Worm (Caenorhabditis elegans) whole organism, dauer: ENCODE results near the gene nhr-19.

Experiments used
- unc-62 ChIP-seq: sonication (generic microtip); optimal IDR thresholded peaks from 2 replicates; lab custom pipeline; 2017; ENCODE audit warnings: missing biosample characterization, missing genetic modification reagents, missing genetic modification characterization

The nhr-19 gene

ce11 chrII:9600022-9600722 is 5.2 kb downstream of the nhr-19 start:
- no peak for TF ChIP-seq unc-62

- no peak for TF ChIP-seq unc-62
Observed at ce11 chrII:9597516-9598047, 7.7 kb downstream of the nhr-19 start, which contains the start of gene mrpl-53. TSS of gene mrpl-53 (plus strand) at chrII:9597622.

DNA sequence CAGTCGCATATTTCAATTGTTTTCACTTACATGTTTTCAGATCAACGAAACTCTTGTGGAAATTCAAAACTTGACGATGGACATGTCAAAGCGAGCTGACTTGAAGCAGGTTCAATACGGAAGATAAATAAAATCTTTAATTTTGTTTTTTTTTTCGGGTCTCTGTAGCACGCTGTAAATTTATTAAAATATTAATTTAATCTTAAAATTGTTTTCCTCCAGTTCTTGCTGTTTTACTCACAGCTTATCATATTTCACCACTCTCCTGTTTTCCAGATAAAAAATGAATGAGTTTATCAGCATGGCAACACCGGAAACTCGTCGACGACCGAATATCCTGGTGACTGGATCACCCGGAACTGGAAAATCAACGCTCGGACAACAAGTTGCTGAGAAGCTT is 8.9 kb downstream of the nhr-19 start, which contains the start of gene E02H1.6:
Gene E02H1.6 (plus strand): TSS at position 301 of the 400 bp plus-strand sequence.
- no peak for TF ChIP-seq unc-62

- no peak for TF ChIP-seq unc-62
Observed at ce11 chrII:9594924-9595323, 10.4 kb downstream of the nhr-19 start, which contains the start of gene E02H1.5. TSS of gene E02H1.5 (plus strand) at chrII:9595224.

- TF ChIP-seq unc-62 = no peak
Observed at ce11 chrII:9592737-9593136, 12.6 kb downstream of the nhr-19 start, which contains the start of gene parp-2. TSS of gene parp-2 (plus strand) at chrII:9593037.

DNA sequence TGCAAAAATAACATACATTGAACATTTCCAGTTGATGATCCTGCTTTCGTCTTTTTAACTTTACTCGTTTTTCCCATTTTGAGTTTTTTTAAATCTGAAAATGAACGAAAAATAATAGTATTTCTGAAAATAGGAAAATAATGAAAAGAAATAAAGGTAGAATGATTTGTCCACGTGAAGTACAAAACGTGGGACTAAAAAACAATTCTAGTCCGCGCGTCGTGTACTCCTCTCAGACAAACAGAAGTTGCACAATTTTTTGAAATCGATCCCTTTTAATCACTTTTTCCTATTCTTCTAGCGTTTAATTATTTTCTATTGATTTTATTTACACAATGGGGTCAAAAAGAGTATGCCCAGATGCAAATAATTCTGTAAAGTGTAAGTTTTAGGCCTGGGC is 14.3 kb downstream of the nhr-19 start, which contains the start of the genes E02H1.1 and tag-124:
Gene E02H1.1 (minus strand): TSS at position 94 of the 400 bp plus-strand sequence.
Gene tag-124 (plus strand): TSS at position 222 of the 400 bp plus-strand sequence.
- TF ChIP-seq unc-62 = no peak

DNA sequence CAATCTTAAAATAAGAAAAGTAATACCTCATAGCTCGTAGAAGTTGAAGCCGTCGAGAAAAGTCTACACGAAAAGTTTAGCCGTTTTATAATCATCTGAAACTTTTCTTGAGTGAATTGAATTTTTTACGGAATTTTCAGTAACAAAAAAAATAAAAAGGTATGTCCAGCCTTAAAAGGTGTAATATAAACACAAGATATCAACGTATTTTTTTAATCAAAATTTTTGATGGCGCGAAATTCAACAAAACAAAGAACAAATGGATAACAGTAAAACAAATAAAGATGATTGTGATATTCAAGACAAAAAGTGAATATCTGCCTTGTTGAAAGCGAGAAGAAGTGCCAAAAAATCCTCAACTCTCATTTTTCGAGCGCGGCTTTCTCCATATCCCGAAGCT is 15.7 kb downstream of the nhr-19 start, which contains the start of gene eral-1:
Gene eral-1 (minus strand): TSS at position 101 of the 400 bp plus-strand sequence.
- TF ChIP-seq unc-62 = no peak

ce11 chrII:9586734-9587209 is 18.6 kb downstream of the nhr-19 start, which contains the start of gene ugt-58:
TSS of gene ugt-58 (minus strand) at chrII:9586784.
- no peak for TF ChIP-seq unc-62

ce11 chrII:9583461-9583860 is 21.9 kb downstream of the nhr-19 start, which contains the start of gene wee-1.1:
TSS of gene wee-1.1 (minus strand) at chrII:9583561.
- no peak for TF ChIP-seq unc-62

ce11 chrII:9577630-9578029 is 27.7 kb downstream of the nhr-19 start:
- TF ChIP-seq unc-62 = no peak

DNA sequence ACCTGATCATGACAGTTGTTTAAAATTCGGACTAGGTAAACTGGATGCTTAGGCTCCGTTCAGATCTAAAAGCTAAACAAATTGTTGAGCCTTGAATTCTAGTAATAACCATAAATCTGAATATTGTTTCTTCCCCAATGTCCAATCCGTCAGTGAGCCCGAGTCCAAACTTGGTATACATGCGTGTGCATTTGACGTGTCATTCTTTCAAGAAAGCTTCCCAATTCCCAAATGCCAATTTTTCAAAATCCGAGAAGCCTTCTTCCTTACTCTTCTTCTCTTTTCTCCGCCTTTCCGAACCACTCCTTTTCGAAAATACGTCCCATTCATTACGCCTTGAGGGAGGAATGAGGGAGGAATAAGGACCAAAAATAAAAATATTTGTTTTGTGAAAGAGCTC is 28.6 kb downstream of the nhr-19 start:
- TF ChIP-seq unc-62 = no peak

DNA sequence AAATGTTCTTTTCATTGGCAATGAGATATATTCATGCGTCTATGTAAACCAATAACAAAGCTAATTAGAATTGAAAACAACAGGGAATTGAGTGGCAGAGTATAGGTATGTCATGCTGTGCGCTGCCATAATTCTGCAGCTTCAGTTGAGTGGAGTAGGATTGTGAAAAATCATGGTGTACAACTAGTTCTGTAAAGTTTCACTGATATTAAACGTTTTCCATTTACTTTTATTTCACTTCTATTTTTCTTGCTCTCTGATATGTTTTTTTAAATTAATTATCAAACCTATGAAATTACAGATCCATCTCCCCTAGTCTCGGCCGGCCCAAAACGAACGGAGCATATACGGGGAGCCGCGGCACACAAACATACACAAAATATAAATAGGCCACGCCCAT is 29.7 kb downstream of the nhr-19 start, which contains the start of gene exc-7:
Gene exc-7 (plus strand): TSS at position 301 of the 400 bp plus-strand sequence.
- no peak for TF ChIP-seq unc-62

DNA sequence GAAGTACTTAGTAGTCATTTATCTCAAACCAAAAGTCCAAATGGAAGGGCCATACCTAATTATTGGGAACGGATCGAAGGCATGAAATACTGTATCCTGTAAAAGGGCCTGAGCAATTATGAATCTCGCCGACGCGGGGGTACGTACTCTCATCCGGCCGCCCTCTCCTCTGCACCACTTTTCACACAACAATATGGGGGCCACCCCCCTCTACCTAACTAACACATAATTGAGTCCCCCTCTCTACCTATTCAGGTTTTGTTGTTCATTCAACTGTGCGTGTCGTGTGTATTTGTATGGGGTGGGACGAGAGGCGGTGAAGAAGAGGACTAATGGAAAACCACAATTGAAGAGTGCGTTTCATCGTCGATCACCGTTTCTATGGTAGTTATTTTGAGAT is 30.9 kb downstream of the nhr-19 start:
- no peak for TF ChIP-seq unc-62

ce11 chrII:9573412-9573811 is 31.9 kb downstream of the nhr-19 start:
- TF ChIP-seq unc-62 = no peak

ce11 chrII:9566045-9566444 is 39.3 kb downstream of the nhr-19 start:
- no peak for TF ChIP-seq unc-62

DNA sequence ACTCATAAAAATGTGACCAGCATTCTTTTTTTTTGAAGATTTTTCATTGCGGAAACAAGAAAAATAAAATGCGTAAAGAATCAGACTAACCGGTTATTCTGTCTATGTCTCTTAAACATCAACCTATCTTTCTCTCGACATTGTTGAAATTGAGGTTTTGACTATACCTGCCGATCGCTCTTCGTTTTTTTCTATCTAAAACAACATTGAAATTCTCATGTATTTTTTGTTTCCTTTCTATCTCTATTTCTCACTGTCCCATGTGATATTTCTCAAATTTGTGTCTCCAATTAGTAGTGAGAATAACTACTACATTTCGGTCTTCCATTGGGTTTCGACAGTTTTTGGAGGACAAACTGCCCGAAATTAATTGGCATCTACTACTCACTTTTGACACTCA is 44.4 kb downstream of the nhr-19 start:
- TF ChIP-seq unc-62 = no peak

DNA sequence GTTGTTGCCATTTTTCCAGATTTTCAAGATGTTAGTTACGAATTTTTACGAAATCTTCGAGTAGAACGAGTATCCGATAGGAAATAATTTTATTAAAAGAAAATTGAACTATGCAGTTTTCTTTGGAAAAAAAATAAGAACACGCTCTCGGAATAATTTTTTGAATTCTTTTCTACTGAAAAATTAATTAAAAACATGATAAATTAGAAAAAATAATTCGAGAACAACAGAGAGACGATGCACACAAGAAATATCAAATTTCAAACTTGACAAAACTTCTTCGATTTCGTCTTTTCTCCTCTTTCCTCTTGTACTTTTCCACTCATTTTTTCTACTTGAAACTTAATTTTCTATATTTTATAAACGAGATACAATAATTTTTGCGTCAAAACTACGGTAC is 45.4 kb downstream of the nhr-19 start, which contains the start of gene F35H8.4:
Gene F35H8.4 (minus strand): TSS at position 101 of the 400 bp plus-strand sequence.
- TF ChIP-seq unc-62 = no peak
